Worm (Caenorhabditis elegans): ENCODE results near the gene smvt-1.
A peak's percentile ranks its signal among the peaks of the same experiment; 100 is the strongest.

Gene smvt-1

ce11 chrX:2553433-2553860 is 4.7 kb upstream of the smvt-1 start (continued):
- TF ChIP-seq ceh-58 (GFP tag; IDR thresholded peaks at IDR 0.05) = no peak
- no peak for TF ChIP-seq ztf-28 (GFP tag; IDR thresholded peaks at IDR 0.05)
- TF ChIP-seq ets-4 (GFP tag; optimal IDR thresholded peaks at IDR 0.05) = no peak
- peak in 1 of 2 experiments; percentile 74 for TF ChIP-seq let-607 (tag; optimal IDR thresholded peaks at IDR 0.05)
- TF ChIP-seq F57C9.4 (tag; optimal IDR thresholded peaks at IDR 0.05) = no peak
- no peak for TF ChIP-seq F37B4.10 (GFP tag; IDR thresholded peaks at IDR 0.05)
- no peak for TF ChIP-seq lsy-27 (tag; optimal IDR thresholded peaks at IDR 0.05; ENCODE audit: borderline replicate concordance, insufficient read depth)
- TF ChIP-seq egl-44 (GFP tag; IDR thresholded peaks at IDR 0.05) = peak; percentile 74; the same call in 1 of the 2 replicates
- no peak for TF ChIP-seq Y53F4B.3 (GFP tag; IDR thresholded peaks at IDR 0.05)
- no peak for TF ChIP-seq nfyb-1 (GFP tag; IDR thresholded peaks at IDR 0.05)
- TF ChIP-seq somi-1 (GFP tag; optimal IDR thresholded peaks at IDR 0.05) = peak; percentile 6
- peak; percentile 29 for TF ChIP-seq ccch-3 (GFP tag; optimal IDR thresholded peaks at IDR 0.05)
- peak; percentile 92 for TF ChIP-seq ZK185.1 (tag; optimal IDR thresholded peaks at IDR 0.05; ENCODE audit: poor library complexity, severe bottlenecking)
- TF ChIP-seq hrde-1 (tag; optimal IDR thresholded peaks at IDR 0.05; ENCODE audit: borderline replicate concordance) = peak; percentile 70
- 0 out of 2 replicates have a peak, but pooled peaks have one; percentile 52 for TF ChIP-seq nhr-120 (GFP tag; IDR thresholded peaks at IDR 0.05)
- peak; percentile 71 for TF ChIP-seq dox-1 (GFP tag; IDR thresholded peaks at IDR 0.05)
- TF ChIP-seq gei-17 (GFP tag; optimal IDR thresholded peaks at IDR 0.05) = no peak
- TF ChIP-seq B0336.3 (GFP tag; IDR thresholded peaks at IDR 0.05) = peak; percentile 49; the same call in 1 of the 2 replicates
- peak; percentile 77 for TF ChIP-seq mxl-1 (tag; optimal IDR thresholded peaks at IDR 0.05)
- no peak; the same call in 1 of the 2 replicates for TF ChIP-seq C06A6.2 (GFP tag; conservative IDR thresholded peaks at IDR 0.05)
- peak; percentile 59 for TF ChIP-seq nhr-179 (tag; optimal IDR thresholded peaks at IDR 0.05)
- peak; percentile 34 for TF ChIP-seq ztf-26 (tag; optimal IDR thresholded peaks at IDR 0.05)
- TF ChIP-seq F57A8.1 (GFP tag; optimal IDR thresholded peaks at IDR 0.05) = no peak
- TF ChIP-seq ztf-3 (GFP tag; optimal IDR thresholded peaks at IDR 0.05) = peak; percentile 75
- no peak for TF ChIP-seq F10E7.11 (tag; optimal IDR thresholded peaks at IDR 0.05)
- no peak for TF ChIP-seq mel-28 (tag; optimal IDR thresholded peaks at IDR 0.05; ENCODE audit: borderline replicate concordance)
- peak; percentile 52; the same call in 1 of the 2 replicates for TF ChIP-seq egrh-3 (GFP tag; IDR thresholded peaks at IDR 0.05)
- TF ChIP-seq madf-3 (GFP tag; IDR thresholded peaks at IDR 0.05) = peak; percentile 85
- TF ChIP-seq lin-26 (GFP tag; IDR thresholded peaks at IDR 0.05) = peak; percentile 93
- TF ChIP-seq tbx-9 (tag; optimal IDR thresholded peaks at IDR 0.05; ENCODE audit: borderline replicate concordance) = no peak
- peak; percentile 41 for TF ChIP-seq F22D6.2 (tag; optimal IDR thresholded peaks at IDR 0.05)
- TF ChIP-seq ztf-18 (tag; optimal IDR thresholded peaks at IDR 0.05) = peak; percentile 79
- TF ChIP-seq dpff-1 (tag; optimal IDR thresholded peaks at IDR 0.05) = no peak
- peak; percentile 28; the same call in 1 of the 2 replicates for TF ChIP-seq cebp-1 (GFP tag; IDR thresholded peaks at IDR 0.05)
- peak; percentile 75 for TF ChIP-seq cebp-1 (tag; optimal IDR thresholded peaks at IDR 0.05)
- TF ChIP-seq ceh-79 (tag; optimal IDR thresholded peaks at IDR 0.05) = no peak
- TF ChIP-seq hmg-1.2 (GFP tag; IDR thresholded peaks at IDR 0.05) = peak; percentile 84
- TF ChIP-seq madf-6 (GFP tag; IDR thresholded peaks at IDR 0.05) = peak; percentile 46
- TF ChIP-seq nhr-27 (tag; optimal IDR thresholded peaks at IDR 0.05) = no peak
- peak; percentile 1 for TF ChIP-seq F49E8.2 (tag; optimal IDR thresholded peaks at IDR 0.05; ENCODE audit: insufficient read depth)
- TF ChIP-seq Y67H2A.10 (GFP tag; conservative IDR thresholded peaks at IDR 0.05) = no peak
- peak; percentile 51 for TF ChIP-seq lin-54 (GFP tag; optimal IDR thresholded peaks at IDR 0.05)
- TF ChIP-seq lir-1 (GFP tag; conservative IDR thresholded peaks at IDR 0.05) = peak; percentile 54; the same call in 1 of the 2 replicates
- TF ChIP-seq F33H1.4 (GFP tag; IDR thresholded peaks at IDR 0.05) = no peak
- peak; percentile 94 for TF ChIP-seq die-1 (tag; optimal IDR thresholded peaks at IDR 0.05)
- peak; percentile 25 for TF ChIP-seq fkh-3 (tag; optimal IDR thresholded peaks at IDR 0.05)
- peak; percentile 93 for TF ChIP-seq rpc-1 (optimal IDR thresholded peaks at IDR 0.05)
- peak; percentile 93 for TF ChIP-seq rpc-1 (tag; optimal IDR thresholded peaks at IDR 0.05)
- TF ChIP-seq ceh-27 (GFP tag; optimal IDR thresholded peaks at IDR 0.05) = peak; percentile 64

Measured in whole organism, young adult.